ENCODE assay signal across 1 fruit fly cellular context in genomic region chr3R:21638437-21638836, dm6.
TF ChIP-seq lines count a peak whose summit lies in the region.

No protein-coding gene starts in this region.

TF ChIP-seq in whole organism, embryonic, 481 proteins besides CTCF, POLR2A, EP300 and RAD21 (continued from another document):
- TF ChIP-seq lov (optimal IDR thresholded peaks at IDR 0.05; lab: Kevin White, UChicago) (no peak), lov (GFP tag; IDR thresholded peaks at IDR 0.05; lab: Robert Waterston, UW) (0 out of 3 replicates have a peak, but pooled peaks have one; percentile 43), CG3995 (GFP tag; optimal IDR thresholded peaks at IDR 0.05; lab: Kevin White, UChicago) (no peak), phol (tag; optimal IDR thresholded peaks at IDR 0.05; lab: Kevin White, UChicago) (no peak), emc (GFP tag; optimal IDR thresholded peaks at IDR 0.05; lab: Kevin White, UChicago) (no peak), cg (GFP tag; optimal IDR thresholded peaks at IDR 0.05; lab: Kevin White, UChicago) (no peak), Sry-β (GFP tag; optimal IDR thresholded peaks at IDR 0.05; lab: Kevin White, UChicago) (no peak), CG14667 (GFP tag; IDR thresholded peaks at IDR 0.05; lab: Robert Waterston, UW) (no peak), Mad (GFP tag; optimal IDR thresholded peaks at IDR 0.05; lab: Kevin White, UChicago) (no peak), CG14860 (GFP tag; IDR thresholded peaks at IDR 0.05; lab: Robert Waterston, UW; ENCODE audit: partially characterized antibody) (no peak), p53 (GFP tag; optimal IDR thresholded peaks at IDR 0.05; lab: Kevin White, UChicago) (no peak), Usf (GFP tag; optimal IDR thresholded peaks at IDR 0.05; lab: Kevin White, UChicago) (no peak), CG7271 (tag; optimal IDR thresholded peaks at IDR 0.05; lab: Kevin White, UChicago) (peak; percentile 10), danr (GFP tag; IDR thresholded peaks at IDR 0.05; lab: Robert Waterston, UW) (no peak), CG17385 (GFP tag; optimal IDR thresholded peaks at IDR 0.05; lab: Kevin White, UChicago) (peak; percentile 82), CG16813 (GFP tag; IDR thresholded peaks at IDR 0.05; lab: Robert Waterston, UW; ENCODE audit: partially characterized antibody) (0 out of 3 replicates have a peak, but pooled peaks have one; percentile 26), ci (GFP tag; IDR thresholded peaks at IDR 0.05; lab: Robert Waterston, UW) (0 out of 3 replicates have a peak, but pooled peaks have one; percentile 24), CG4820 (GFP tag; optimal IDR thresholded peaks at IDR 0.05; lab: Kevin White, UChicago) (no peak), zen2 (GFP tag; IDR thresholded peaks at IDR 0.05; lab: Robert Waterston, UW; ENCODE audit: partially characterized antibody) (no peak), CG7987 (GFP tag; optimal IDR thresholded peaks at IDR 0.05; lab: Kevin White, UChicago) (no peak), CG6854 (GFP tag; optimal IDR thresholded peaks at IDR 0.05; lab: Kevin White, UChicago) (no peak), yki (optimal IDR thresholded peaks at IDR 0.05; lab: Kevin White, UChicago) (peak; percentile 8), CG30020 (tag; optimal IDR thresholded peaks at IDR 0.05; lab: Kevin White, UChicago) (no peak), CG4424 (GFP tag; optimal IDR thresholded peaks at IDR 0.05; lab: Kevin White, UChicago) (no peak), CG17361 (GFP tag; IDR thresholded peaks at IDR 0.05; lab: Robert Waterston, UW) (no peak), CG11398 (GFP tag; optimal IDR thresholded peaks at IDR 0.05; lab: Kevin White, UChicago) (no peak), jumu (GFP tag; optimal IDR thresholded peaks at IDR 0.05; lab: Kevin White, UChicago) (no peak), lbe (GFP tag; optimal IDR thresholded peaks at IDR 0.05; lab: Kevin White, UChicago) (no peak), CG3407 (GFP tag; optimal IDR thresholded peaks at IDR 0.05; lab: Kevin White, UChicago) (no peak), CG4854 (GFP tag; optimal IDR thresholded peaks at IDR 0.05; lab: Kevin White, UChicago) (no peak), E2f2 (GFP tag; IDR thresholded peaks at IDR 0.05; lab: Robert Waterston, UW) (no peak), CHES-1-like (GFP tag; optimal IDR thresholded peaks at IDR 0.05; lab: Kevin White, UChicago) (no peak), CG6765 (GFP tag; optimal IDR thresholded peaks at IDR 0.05; lab: Kevin White, UChicago) (no peak), Med (GFP tag; lab: Kevin White, UChicago) (peak; percentile 28), chif (GFP tag; optimal IDR thresholded peaks at IDR 0.05; lab: Kevin White, UChicago) (no peak), HmgD (GFP tag; optimal IDR thresholded peaks at IDR 0.05; lab: Kevin White, UChicago) (no peak), CG11695 (GFP tag; IDR thresholded peaks at IDR 0.05; lab: Robert Waterston, UW) (no peak), CG17912 (GFP tag; optimal IDR thresholded peaks at IDR 0.05; lab: Kevin White, UChicago) (no peak), tna (GFP tag; IDR thresholded peaks at IDR 0.05; lab: Robert Waterston, UW; ENCODE audit: partially characterized antibody) (no peak), CG14710 (tag; optimal IDR thresholded peaks at IDR 0.05; lab: Kevin White, UChicago) (no peak), Abd-B (GFP tag; optimal IDR thresholded peaks at IDR 0.05; lab: Kevin White, UChicago) (no peak), kni (GFP tag; optimal IDR thresholded peaks at IDR 0.05; lab: Kevin White, UChicago) (peak; percentile 44), Tbp (GFP tag; optimal IDR thresholded peaks at IDR 0.05; lab: Kevin White, UChicago) (no peak), CG4282 (GFP tag; optimal IDR thresholded peaks at IDR 0.05; lab: Kevin White, UChicago) (no peak), CG9876 (GFP tag; optimal IDR thresholded peaks at IDR 0.05; lab: Kevin White, UChicago) (no peak), CG5180 (GFP tag; optimal IDR thresholded peaks at IDR 0.05; lab: Kevin White, UChicago) (peak; percentile 33), CG12769 (tag; optimal IDR thresholded peaks at IDR 0.05; lab: Kevin White, UChicago) (no peak), CG3838 (GFP tag; optimal IDR thresholded peaks at IDR 0.05; lab: Kevin White, UChicago) (no peak), CG11093 (GFP tag; IDR thresholded peaks at IDR 0.05; lab: Robert Waterston, UW) (no peak), CG2199 (GFP tag; IDR thresholded peaks at IDR 0.05; lab: Robert Waterston, UW) (0 out of 3 replicates have a peak, but pooled peaks have one; percentile 9), sd (tag; optimal IDR thresholded peaks at IDR 0.05; lab: Kevin White, UChicago) (peak; percentile 27), CG10209 (GFP tag; optimal IDR thresholded peaks at IDR 0.05; lab: Kevin White, UChicago) (no peak), nerfin-1 (tag; optimal IDR thresholded peaks at IDR 0.05; lab: Kevin White, UChicago) (peak; percentile 66), dmrt99B (tag; optimal IDR thresholded peaks at IDR 0.05; lab: Kevin White, UChicago) (no peak), CG11085 (GFP tag; IDR thresholded peaks at IDR 0.05; lab: Robert Waterston, UW) (no peak), CG32532 (GFP tag; IDR thresholded peaks at IDR 0.05; lab: Robert Waterston, UW) (no peak), sim (GFP tag; IDR thresholded peaks at IDR 0.05; lab: Robert Waterston, UW) (no peak), CG1792 (GFP tag; optimal IDR thresholded peaks at IDR 0.05; lab: Kevin White, UChicago) (no peak), CG15269 (tag; optimal IDR thresholded peaks at IDR 0.05; lab: Kevin White, UChicago) (no peak), lilli (GFP tag; optimal IDR thresholded peaks at IDR 0.05; lab: Kevin White, UChicago) (no peak), br (optimal IDR thresholded peaks at IDR 0.05; lab: Kevin White, UChicago) (no peak), CG33557 (GFP tag; optimal IDR thresholded peaks at IDR 0.05; lab: Kevin White, UChicago) (no peak)
TF ChIP-seq in whole organism, embryonic: peak in this region for 19.
